Fruit fly (Drosophila melanogaster): Measurements from ENCODE around the gene CG31957.

The CG31957 gene

dm6 chr2L:3852120-3852519 lies 20.1 kb downstream of the CG31957 start:
- TF ChIP-seq fru (GFP tag; optimal IDR thresholded peaks at IDR 0.05) (peak; percentile 6), Dif (GFP tag; optimal IDR thresholded peaks at IDR 0.05; ENCODE audit: partially characterized antibody) (no peak), rgr (GFP tag; optimal IDR thresholded peaks at IDR 0.05) (peak; percentile 4), Hnf4 (GFP tag; optimal IDR thresholded peaks at IDR 0.05) (peak; percentile 7), h (GFP tag; optimal IDR thresholded peaks at IDR 0.05) (peak; percentile 28), HLH106 (tag; optimal IDR thresholded peaks at IDR 0.05) (peak; percentile 36), Dfd (GFP tag; optimal IDR thresholded peaks at IDR 0.05) (no peak), foxo (GFP tag; optimal IDR thresholded peaks at IDR 0.05) (peak in 1 of 2 experiments; percentile 35), Rel (GFP tag; optimal IDR thresholded peaks at IDR 0.05) (no peak), Rel (tag; optimal IDR thresholded peaks at IDR 0.05) (no peak), lola (GFP tag; optimal IDR thresholded peaks at IDR 0.05) (no peak), ey (GFP tag; optimal IDR thresholded peaks at IDR 0.05) (no peak)

dm6 chr2L:3851308-3851707 lies 20.9 kb downstream of the CG31957 start:
- no peak for TF ChIP-seq h (GFP tag; optimal IDR thresholded peaks at IDR 0.05)
- TF ChIP-seq Abd-B (GFP tag; optimal IDR thresholded peaks at IDR 0.05), result no peak
- TF ChIP-seq br (GFP tag; optimal IDR thresholded peaks at IDR 0.05), result no peak
- no peak for TF ChIP-seq Myc (optimal IDR thresholded peaks at IDR 0.05)
- no peak for TF ChIP-seq OdsH (GFP tag; optimal IDR thresholded peaks at IDR 0.05)

- TF ChIP-seq HLH106 (tag; optimal IDR thresholded peaks at IDR 0.05) (peak; percentile 18), Hr78 (GFP tag; optimal IDR thresholded peaks at IDR 0.05) (no peak), Vsx2 (GFP tag; optimal IDR thresholded peaks at IDR 0.05; ENCODE audit: partially characterized antibody) (no peak), usp (GFP tag; optimal IDR thresholded peaks at IDR 0.05) (no peak), Sp1 (GFP tag; optimal IDR thresholded peaks at IDR 0.05) (no peak), fru (GFP tag; optimal IDR thresholded peaks at IDR 0.05) (no peak)
Measured at dm6 chr2L:3847908-3848307, 24.4 kb downstream of the CG31957 start.

- no peak for TF ChIP-seq Hnf4 (GFP tag; optimal IDR thresholded peaks at IDR 0.05)
- TF ChIP-seq foxo (GFP tag; optimal IDR thresholded peaks at IDR 0.05), result no peak
- TF ChIP-seq jim (GFP tag; optimal IDR thresholded peaks at IDR 0.05), result no peak
- no peak for TF ChIP-seq Jra (GFP tag; optimal IDR thresholded peaks at IDR 0.05)
- TF ChIP-seq dl (GFP tag; optimal IDR thresholded peaks at IDR 0.05; ENCODE audit: insufficient read depth in 1 of 2, partially characterized antibody in 2 of 2), result no peak
- TF ChIP-seq HLH106 (tag; optimal IDR thresholded peaks at IDR 0.05), result no peak
- TF ChIP-seq fru (GFP tag; optimal IDR thresholded peaks at IDR 0.05), result no peak
- TF ChIP-seq CG32264 (GFP tag; optimal IDR thresholded peaks at IDR 0.05), result no peak
- TF ChIP-seq sage (GFP tag; optimal IDR thresholded peaks at IDR 0.05), result no peak
- TF ChIP-seq Sp1 (GFP tag; optimal IDR thresholded peaks at IDR 0.05), result no peak
Measured at dm6 chr2L:3846520-3846919, 25.7 kb downstream of the CG31957 start.

dm6 chr2L:3844898-3845713 lies 27.2 kb downstream of the CG31957 start:
- no peak for TF ChIP-seq brk (GFP tag; optimal IDR thresholded peaks at IDR 0.05)
- TF ChIP-seq psq (GFP tag; optimal IDR thresholded peaks at IDR 0.05), result no peak
- TF ChIP-seq woc (GFP tag; optimal IDR thresholded peaks at IDR 0.05), result no peak
- TF ChIP-seq CG9705 (GFP tag; optimal IDR thresholded peaks at IDR 0.05), result no peak
- no peak for TF ChIP-seq Dif (GFP tag; optimal IDR thresholded peaks at IDR 0.05; ENCODE audit: partially characterized antibody)
- TF ChIP-seq fru (GFP tag; optimal IDR thresholded peaks at IDR 0.05), result no peak
- TF ChIP-seq h (GFP tag; optimal IDR thresholded peaks at IDR 0.05), result no peak
- no peak for TF ChIP-seq lola (GFP tag; optimal IDR thresholded peaks at IDR 0.05)
- TF ChIP-seq N (GFP tag; optimal IDR thresholded peaks at IDR 0.05), result no peak

dm6 chr2L:3844135-3844534 lies 28.1 kb downstream of the CG31957 start:
- TF ChIP-seq woc (GFP tag; optimal IDR thresholded peaks at IDR 0.05) (no peak), GATAd (GFP tag; optimal IDR thresholded peaks at IDR 0.05) (no peak), pan (optimal IDR thresholded peaks at IDR 0.05) (no peak), CG9705 (GFP tag; optimal IDR thresholded peaks at IDR 0.05) (no peak), tai (GFP tag; optimal IDR thresholded peaks at IDR 0.05) (peak; percentile 20), Dfd (GFP tag; optimal IDR thresholded peaks at IDR 0.05) (no peak), Jra (GFP tag; optimal IDR thresholded peaks at IDR 0.05) (no peak), Myc (optimal IDR thresholded peaks at IDR 0.05) (no peak), Hr78 (GFP tag; optimal IDR thresholded peaks at IDR 0.05) (no peak), dsf (GFP tag; optimal IDR thresholded peaks at IDR 0.05; ENCODE audit: borderline replicate concordance) (no peak), ey (GFP tag; optimal IDR thresholded peaks at IDR 0.05) (peak; percentile 59), brk (GFP tag; optimal IDR thresholded peaks at IDR 0.05) (peak; percentile 10), br (GFP tag; optimal IDR thresholded peaks at IDR 0.05) (peak; percentile 45), Hnf4 (GFP tag; optimal IDR thresholded peaks at IDR 0.05) (peak; percentile 59), sv (GFP tag; optimal IDR thresholded peaks at IDR 0.05) (no peak), CrebA (GFP tag; optimal IDR thresholded peaks at IDR 0.05; ENCODE audit: borderline replicate concordance) (no peak), fru (GFP tag; optimal IDR thresholded peaks at IDR 0.05) (no peak), sage (GFP tag; optimal IDR thresholded peaks at IDR 0.05) (no peak), psq (GFP tag; optimal IDR thresholded peaks at IDR 0.05) (peak; percentile 43), Sp1 (GFP tag; optimal IDR thresholded peaks at IDR 0.05) (peak; percentile 38), N (GFP tag; optimal IDR thresholded peaks at IDR 0.05) (no peak), rgr (GFP tag; optimal IDR thresholded peaks at IDR 0.05) (peak; percentile 53), OdsH (GFP tag; optimal IDR thresholded peaks at IDR 0.05) (peak; percentile 61), HLH106 (tag; optimal IDR thresholded peaks at IDR 0.05) (no peak)
